3 fruit fly cellular contexts compared by ENCODE assay signal in genomic region chr3R:21338313-21338921, dm6.
TF ChIP-seq lines count a peak whose summit lies in the region.

No protein-coding gene starts in this region.

- no peak for TF ChIP-seq CTCF in whole organism, embryonic (GFP tag; optimal IDR thresholded peaks at IDR 0.05; lab: Kevin White, UChicago)

TF ChIP-seq in whole organism, embryonic, 481 proteins besides CTCF, POLR2A, EP300 and RAD21 (continues in another document):
- TF ChIP-seq zfh1 (GFP tag; IDR thresholded peaks at IDR 0.05; lab: Robert Waterston, UW) (0 out of 3 replicates have a peak, but pooled peaks have one; percentile 11), CG7963 (GFP tag; IDR thresholded peaks at IDR 0.05; lab: Robert Waterston, UW; ENCODE audit: partially characterized antibody) (0 out of 3 replicates have a peak, but pooled peaks have one; percentile 21), Deaf1 (tag; optimal IDR thresholded peaks at IDR 0.05; lab: Kevin White, UChicago) (peak; percentile 41), ash1 (GFP tag; optimal IDR thresholded peaks at IDR 0.05; lab: Kevin White, UChicago) (no peak), CG10274 (GFP tag; optimal IDR thresholded peaks at IDR 0.05; lab: Kevin White, UChicago) (no peak), toy (GFP tag; IDR thresholded peaks at IDR 0.05; lab: Robert Waterston, UW) (no peak), row (GFP tag; IDR thresholded peaks at IDR 0.05; lab: Robert Waterston, UW) (peak; percentile 46; the same call in 1 of the 3 replicates), CG13894 (tag; optimal IDR thresholded peaks at IDR 0.05; lab: Kevin White, UChicago) (peak; percentile 95), CG10543 (GFP tag; optimal IDR thresholded peaks at IDR 0.05; lab: Kevin White, UChicago) (peak; percentile 6), h (optimal IDR thresholded peaks at IDR 0.05; lab: Kevin White, UChicago) (no peak), cg (GFP tag; optimal IDR thresholded peaks at IDR 0.05; lab: Kevin White, UChicago) (peak; percentile 58), CG2199 (GFP tag; IDR thresholded peaks at IDR 0.05; lab: Robert Waterston, UW) (peak; percentile 60; the same call in 1 of the 3 replicates), CG17359 (tag; optimal IDR thresholded peaks at IDR 0.05; lab: Kevin White, UChicago) (peak; percentile 12), CG7357 (GFP tag; IDR thresholded peaks at IDR 0.05; lab: Robert Waterston, UW) (no peak), CG7372 (GFP tag; IDR thresholded peaks at IDR 0.05; lab: Robert Waterston, UW) (no peak), abd-A (tag; optimal IDR thresholded peaks at IDR 0.05; lab: Kevin White, UChicago) (peak; percentile 96), CkIIα-i1 (GFP tag; IDR thresholded peaks at IDR 0.05; lab: Robert Waterston, UW) (no peak), croc (GFP tag; conservative IDR thresholded peaks at IDR 0.05; lab: Robert Waterston, UW) (no peak), crol (GFP tag; IDR thresholded peaks at IDR 0.05; lab: Robert Waterston, UW) (peak; percentile 81), nerfin-1 (tag; optimal IDR thresholded peaks at IDR 0.05; lab: Kevin White, UChicago) (peak; percentile 73), sqz (GFP tag; optimal IDR thresholded peaks at IDR 0.05; lab: Kevin White, UChicago) (peak; percentile 57), sna (GFP tag; IDR thresholded peaks at IDR 0.05; lab: Robert Waterston, UW; ENCODE audit: partially characterized antibody) (no peak), pros (GFP tag; optimal IDR thresholded peaks at IDR 0.05; lab: Kevin White, UChicago) (peak; percentile 92), Sry-δ (GFP tag; optimal IDR thresholded peaks at IDR 0.05; lab: Kevin White, UChicago) (no peak), Med (GFP tag; lab: Kevin White, UChicago) (peak; percentile 15), Dp (GFP tag; optimal IDR thresholded peaks at IDR 0.05; lab: Kevin White, UChicago) (no peak), CG15514 (GFP tag; optimal IDR thresholded peaks at IDR 0.05; lab: Kevin White, UChicago) (peak; percentile 23), CG2712 (tag; optimal IDR thresholded peaks at IDR 0.05; lab: Kevin White, UChicago) (peak; percentile 21), ttk (GFP tag; IDR thresholded peaks at IDR 0.05; lab: Robert Waterston, UW) (no peak), scrt (GFP tag; optimal IDR thresholded peaks at IDR 0.05; lab: Kevin White, UChicago) (peak; percentile 3)

TF ChIP-seq in whole organism, prepupa, 60 proteins besides CTCF, POLR2A, EP300 and RAD21:
- no peak for TF ChIP-seq CG11762 (GFP tag; optimal IDR thresholded peaks at IDR 0.05; lab: Kevin White, UChicago; ENCODE audit: insufficient read depth)
- no peak for TF ChIP-seq CG3919 (GFP tag; optimal IDR thresholded peaks at IDR 0.05; lab: Kevin White, UChicago)
- TF ChIP-seq CG8319 (GFP tag; optimal IDR thresholded peaks at IDR 0.05; lab: Kevin White, UChicago) = no peak
- TF ChIP-seq CG32006 (GFP tag; optimal IDR thresholded peaks at IDR 0.05; lab: Kevin White, UChicago) = no peak
- TF ChIP-seq dac (GFP tag; optimal IDR thresholded peaks at IDR 0.05; lab: Kevin White, UChicago) = no peak
- peak in 1 of 2 experiments; percentile 25 for TF ChIP-seq ss (GFP tag; optimal IDR thresholded peaks at IDR 0.05; lab: Kevin White, UChicago)
- TF ChIP-seq CG7368 (GFP tag; optimal IDR thresholded peaks at IDR 0.05; lab: Kevin White, UChicago) = no peak
- TF ChIP-seq lz (GFP tag; optimal IDR thresholded peaks at IDR 0.05; lab: Kevin White, UChicago) = no peak
- TF ChIP-seq CG11294 (GFP tag; IDR thresholded peaks at IDR 0.05; lab: Robert Waterston, UW) = no peak
- TF ChIP-seq CG4318 (GFP tag; optimal IDR thresholded peaks at IDR 0.05; lab: Kevin White, UChicago) = no peak
- peak; percentile 54 for TF ChIP-seq Eip78C (GFP tag; lab: Kevin White, UChicago)
- TF ChIP-seq Ets96B (tag; optimal IDR thresholded peaks at IDR 0.05; lab: Kevin White, UChicago) = no peak
- no peak for TF ChIP-seq acj6 (GFP tag; optimal IDR thresholded peaks at IDR 0.05; lab: Kevin White, UChicago)
TF ChIP-seq in whole organism, prepupa: peak in this region for 2.

TF ChIP-seq in whole organism, pupa, 21 proteins besides CTCF, POLR2A, EP300 and RAD21:
- TF ChIP-seq CG13204 (GFP tag; optimal IDR thresholded peaks at IDR 0.05; lab: Kevin White, UChicago) (peak; percentile 60), D1 (tag; optimal IDR thresholded peaks at IDR 0.05; lab: Kevin White, UChicago) (no peak)
